Fruit fly (Drosophila melanogaster) whole organism, pupa: Measurements from ENCODE around the gene RpS4.

Source experiments
- CG10348 ChIP-seq: fragments of 200-800 bp; sonication (Bioruptor generic); IDR thresholded peaks from 2 replicates; pipeline ENCODE4 v1.3.6; 2022; ENCODE audit warnings: missing biosample characterization, missing genetic modification characterization
- CG12605 ChIP-seq: fragments of 200-800 bp; sonication (Bioruptor generic); IDR thresholded peaks from 2 replicates; pipeline ENCODE4 v1.3.6; 2022; ENCODE audit warnings: missing biosample characterization, missing genetic modification characterization
- CG13204 ChIP-seq: fragments of 200-800 bp; sonication (Bioruptor generic); optimal IDR thresholded peaks from 2 replicates; lab custom pipeline; 2018; ENCODE audit warnings: missing biosample characterization, mild to moderate bottlenecking, missing genetic modification characterization, moderate library complexity
- CG14655 ChIP-seq: fragments of 200-800 bp; sonication (Bioruptor generic); optimal IDR thresholded peaks from 3 replicates; lab custom pipeline; 2017; ENCODE audit warnings: mild to moderate bottlenecking, missing biosample characterization, missing genetic modification reagents, missing genetic modification characterization
- CG15710 ChIP-seq: fragments of 200-800 bp; sonication (Bioruptor generic); optimal IDR thresholded peaks from 2 replicates; lab custom pipeline; 2018; ENCODE audit warnings: missing biosample characterization, mild to moderate bottlenecking, missing genetic modification characterization, moderate library complexity
- CG17806 ChIP-seq: fragments of 200-800 bp; sonication (Bioruptor generic); optimal IDR thresholded peaks from 2 replicates; lab custom pipeline; 2018; ENCODE audit warnings: missing biosample characterization, mild to moderate bottlenecking, missing genetic modification characterization, moderate library complexity
- CG32121 ChIP-seq: fragments of 200-800 bp; sonication (Bioruptor generic); IDR thresholded peaks from 2 replicates; pipeline ENCODE4 v1.3.6; 2022; ENCODE audit warnings: missing biosample characterization, missing genetic modification characterization
- CG34367 ChIP-seq: fragments of 200-800 bp; sonication (Bioruptor generic); optimal IDR thresholded peaks from 2 replicates; lab custom pipeline; 2018; ENCODE audit warnings: missing biosample characterization, mild to moderate bottlenecking, missing genetic modification characterization
- CG4496 ChIP-seq: fragments of 200-800 bp; sonication (Bioruptor generic); IDR thresholded peaks from 3 replicates; pipeline ENCODE4 v1.3.6; 2022; ENCODE audit warnings: missing biosample characterization, missing genetic modification characterization
- CG8159 ChIP-seq: fragments of 200-800 bp; sonication (Bioruptor generic); optimal IDR thresholded peaks from 3 replicates; lab custom pipeline; 2018; ENCODE audit warnings: missing biosample characterization, mild to moderate bottlenecking, missing genetic modification characterization, moderate library complexity
- CG8301 ChIP-seq: fragments of 200-800 bp; sonication (Bioruptor generic); optimal IDR thresholded peaks from 2 replicates; lab custom pipeline; 2018; ENCODE audit warnings: missing biosample characterization, mild to moderate bottlenecking, missing genetic modification characterization
- CG9948 ChIP-seq: fragments of 200-800 bp; sonication (Bioruptor generic); optimal IDR thresholded peaks from 2 replicates; lab custom pipeline; 2018; ENCODE audit warnings: missing biosample characterization, mild to moderate bottlenecking, missing genetic modification characterization, moderate library complexity
- D1 ChIP-seq: fragments of 200-800 bp; sonication (Bioruptor generic); optimal IDR thresholded peaks from 2 replicates; lab custom pipeline; 2018; ENCODE audit warnings: missing biosample characterization, mild to moderate bottlenecking, missing genetic modification characterization, moderate library complexity
- EcR ChIP-seq: fragments of 200-800 bp; sonication (Bioruptor generic); optimal IDR thresholded peaks from 3 replicates; lab custom pipeline; 2019; ENCODE audit warnings: missing biosample characterization, missing genetic modification characterization, mild to moderate bottlenecking, moderate library complexity, missing genetic modification reagents
- Ets98B ChIP-seq: fragments of 200-800 bp; sonication (Bioruptor generic); IDR thresholded peaks from 2 replicates; pipeline ENCODE4 v1.3.6; 2022; ENCODE audit warnings: missing biosample characterization, missing genetic modification characterization
- Pif1A ChIP-seq: fragments of 200-800 bp; sonication (Bioruptor generic); optimal IDR thresholded peaks from 3 replicates; lab custom pipeline; 2016; ENCODE audit warnings: missing biosample characterization, missing genetic modification characterization
- Pif1B ChIP-seq: fragments of 200-800 bp; sonication (Bioruptor generic); optimal IDR thresholded peaks from 3 replicates; lab custom pipeline; 2016; ENCODE audit warnings: missing biosample characterization, missing genetic modification characterization
- Snoo ChIP-seq: fragments of 200-800 bp; sonication (Bioruptor generic); optimal IDR thresholded peaks from 3 replicates; lab custom pipeline; 2017; ENCODE audit warnings: missing biosample characterization, mild to moderate bottlenecking, missing genetic modification characterization, inconsistent platforms
- fd96Ca ChIP-seq: fragments of 200-800 bp; sonication (Bioruptor generic); IDR thresholded peaks from 3 replicates; pipeline ENCODE4 v1.3.6; 2022; ENCODE audit warnings: missing biosample characterization, missing genetic modification characterization
- gl ChIP-seq: fragments of 200-800 bp; sonication (Bioruptor generic); optimal IDR thresholded peaks from 2 replicates; lab custom pipeline; 2018; ENCODE audit warnings: missing biosample characterization, mild to moderate bottlenecking, missing genetic modification characterization
- rn ChIP-seq: fragments of 200-800 bp; sonication (Bioruptor generic); IDR thresholded peaks from 2 replicates; pipeline ENCODE4 v1.3.6; 2022; ENCODE audit warnings: missing biosample characterization, missing genetic modification characterization

RpS4 gene

dm6 chr3L:13068293-13068692, 26.7 kb downstream of the RpS4 start:
- peak; percentile 35 for TF ChIP-seq CG9948 (tag; lab: Kevin White, UChicago)
- TF ChIP-seq CG32121, result no peak
- no peak for TF ChIP-seq Snoo (tag; lab: Kevin White, UChicago)
- no peak for TF ChIP-seq Pif1B (GFP tag; lab: Kevin White, UChicago)
- no peak for TF ChIP-seq CG10348 (GFP tag; lab: Robert Waterston, UW)
- no peak for TF ChIP-seq CG4496 (GFP tag; lab: Robert Waterston, UW)
- no peak for TF ChIP-seq CG13204 (GFP tag; lab: Kevin White, UChicago)
- TF ChIP-seq gl, result no peak
- peak; percentile 15 for TF ChIP-seq CG17806
- TF ChIP-seq D1 (tag; lab: Kevin White, UChicago), result no peak
- TF ChIP-seq rn (GFP tag; lab: Robert Waterston, UW), result no peak
- peak; percentile 6 for TF ChIP-seq Pif1A (GFP tag; lab: Kevin White, UChicago)
- peak; percentile 46 for TF ChIP-seq CG14655
- TF ChIP-seq CG34367 (tag; lab: Kevin White, UChicago), result no peak
- TF ChIP-seq CG8301 (tag; lab: Kevin White, UChicago), result peak; percentile 15

dm6 chr3L:13074084-13074624, 32.6 kb downstream of the RpS4 start:
- TF ChIP-seq CG14655 (no peak), fd96Ca (no peak), Pif1B (GFP tag; lab: Kevin White, UChicago) (no peak), CG8301 (tag; lab: Kevin White, UChicago) (no peak), Pif1A (GFP tag; lab: Kevin White, UChicago) (no peak), EcR (GFP tag; lab: Kevin White, UChicago) (no peak), Ets98B (GFP tag; lab: Robert Waterston, UW) (no peak), CG9948 (tag; lab: Kevin White, UChicago) (no peak), CG17806 (no peak), CG4496 (GFP tag; lab: Robert Waterston, UW) (no peak), rn (GFP tag; lab: Robert Waterston, UW) (no peak), gl (no peak), CG34367 (tag; lab: Kevin White, UChicago) (no peak), CG12605 (GFP tag; lab: Robert Waterston, UW) (no peak), CG15710 (tag; lab: Kevin White, UChicago) (no peak), CG32121 (no peak), CG10348 (GFP tag; lab: Robert Waterston, UW) (no peak), Snoo (tag; lab: Kevin White, UChicago) (no peak), D1 (tag; lab: Kevin White, UChicago) (no peak), CG13204 (GFP tag; lab: Kevin White, UChicago) (no peak)

- TF ChIP-seq CG9948 (tag; lab: Kevin White, UChicago) (no peak), CG34367 (tag; lab: Kevin White, UChicago) (no peak), CG10348 (GFP tag; lab: Robert Waterston, UW) (no peak), Snoo (tag; lab: Kevin White, UChicago) (no peak), CG4496 (GFP tag; lab: Robert Waterston, UW) (no peak), rn (GFP tag; lab: Robert Waterston, UW) (no peak), CG17806 (no peak), CG32121 (no peak), Ets98B (GFP tag; lab: Robert Waterston, UW) (no peak), CG8159 (tag; lab: Kevin White, UChicago) (no peak), Pif1B (GFP tag; lab: Kevin White, UChicago) (no peak), CG13204 (GFP tag; lab: Kevin White, UChicago) (no peak), EcR (GFP tag; lab: Kevin White, UChicago) (no peak), gl (no peak), Pif1A (GFP tag; lab: Kevin White, UChicago) (no peak), fd96Ca (no peak)
These were observed 35.8 kb downstream of the RpS4 start for dm6 chr3L:13077326-13077725.

- TF ChIP-seq CG8301 (tag; lab: Kevin White, UChicago) (no peak), D1 (tag; lab: Kevin White, UChicago) (no peak), CG17806 (no peak), CG34367 (tag; lab: Kevin White, UChicago) (no peak), CG15710 (tag; lab: Kevin White, UChicago) (no peak), Pif1A (GFP tag; lab: Kevin White, UChicago) (no peak), fd96Ca (no peak), CG10348 (GFP tag; lab: Robert Waterston, UW) (no peak), CG32121 (no peak)
- TF ChIP-seq, all 21 proteins: peak for 0
These were observed 38.9 kb downstream of the RpS4 start for dm6 chr3L:13080418-13080817.

DNA sequence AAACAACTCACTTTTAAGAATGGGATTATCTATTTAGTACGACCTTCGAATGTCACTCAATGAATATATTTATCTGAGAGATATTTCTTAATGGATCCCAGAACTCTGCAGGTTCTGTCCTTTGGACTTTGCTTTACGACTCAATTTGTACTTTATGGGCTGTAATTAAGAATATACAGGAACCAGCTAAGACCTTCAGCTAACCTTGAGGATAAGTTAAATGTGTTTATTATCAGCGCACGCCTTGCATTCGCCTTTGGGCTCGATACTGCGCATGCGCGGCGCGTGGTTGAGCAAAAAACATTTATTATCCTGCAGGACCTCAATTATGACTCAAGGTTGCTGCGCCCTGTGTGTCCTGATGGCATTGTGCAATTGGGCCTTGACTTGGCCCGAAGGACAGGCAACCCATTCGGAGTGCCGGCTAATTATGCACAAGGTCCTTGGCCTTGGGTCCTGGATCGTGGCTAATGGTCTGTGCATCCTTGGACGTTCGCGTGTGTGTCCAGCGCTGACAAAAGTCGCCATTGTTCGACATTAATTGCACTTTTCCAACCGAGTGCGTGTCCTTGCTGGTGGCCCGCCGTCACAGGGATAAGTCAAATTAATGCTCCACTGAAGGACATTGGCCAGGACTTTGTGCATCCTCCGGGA, 39.9 kb downstream of the RpS4 start:
- TF ChIP-seq Ets98B (GFP tag; lab: Robert Waterston, UW), result no peak
- TF ChIP-seq Pif1A (GFP tag; lab: Kevin White, UChicago), result no peak
- TF ChIP-seq CG14655, result no peak

DNA sequence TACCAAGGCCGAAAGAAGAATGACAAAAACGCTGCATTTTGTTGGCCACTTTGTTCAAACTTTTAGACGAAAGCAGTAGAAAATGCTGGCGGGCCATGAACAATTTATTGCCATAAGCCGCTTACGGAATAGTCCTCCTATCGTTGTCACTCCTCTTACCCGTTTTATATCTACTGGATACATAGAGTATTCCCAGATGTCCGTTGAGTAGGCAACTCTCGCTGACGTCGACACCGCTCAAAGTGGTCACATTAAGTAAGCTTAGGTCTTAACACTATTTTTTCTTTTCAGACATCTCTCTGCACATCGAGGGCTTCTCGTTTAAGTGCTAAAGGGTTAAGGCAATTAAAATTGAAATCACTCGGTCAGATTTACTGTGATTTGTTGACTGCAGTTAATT, 41.9 kb downstream of the RpS4 start:
- TF ChIP-seq Snoo (tag; lab: Kevin White, UChicago) (no peak), Pif1B (GFP tag; lab: Kevin White, UChicago) (no peak), CG4496 (GFP tag; lab: Robert Waterston, UW) (no peak), CG32121 (no peak), CG8159 (tag; lab: Kevin White, UChicago) (no peak), fd96Ca (no peak), CG9948 (tag; lab: Kevin White, UChicago) (no peak), rn (GFP tag; lab: Robert Waterston, UW) (no peak), CG12605 (GFP tag; lab: Robert Waterston, UW) (no peak), CG10348 (GFP tag; lab: Robert Waterston, UW) (no peak), Pif1A (GFP tag; lab: Kevin White, UChicago) (no peak), CG17806 (no peak), CG34367 (tag; lab: Kevin White, UChicago) (no peak)
